Fruit fly (Drosophila melanogaster) whole organism, adult: ENCODE data around the gene mip130.
A peak's percentile ranks its signal among the peaks of the same experiment; 100 is the strongest.

Experiments used
- CG11617 ChIP-seq: fragments of 200-800 bp; sonication (Bioruptor generic); optimal IDR thresholded peaks from 2 replicates; lab custom pipeline; 2017; ENCODE audit warnings: mild to moderate bottlenecking, missing biosample characterization, missing genetic modification reagents, missing genetic modification characterization
- CG12768 ChIP-seq: fragments of 200-800 bp; sonication (Bioruptor generic); optimal IDR thresholded peaks from 2 replicates; lab custom pipeline; 2017; ENCODE audit warnings: missing biosample characterization, missing genetic modification characterization, mild to moderate bottlenecking, moderate library complexity, missing genetic modification reagents
- CG14711 ChIP-seq: fragments of 200-800 bp; sonication (Bioruptor generic); optimal IDR thresholded peaks from 2 replicates; lab custom pipeline; 2018; ENCODE audit warnings: missing biosample characterization, mild to moderate bottlenecking, missing genetic modification characterization, moderate library complexity
- CG1620 ChIP-seq: fragments of 200-800 bp; sonication (Bioruptor generic); optimal IDR thresholded peaks from 2 replicates; lab custom pipeline; 2016; ENCODE audit warnings: missing biosample characterization, missing genetic modification characterization
- CG33017 ChIP-seq: fragments of 200-800 bp; sonication (Bioruptor generic); optimal IDR thresholded peaks from 2 replicates; lab custom pipeline; 2018; ENCODE audit warnings: missing biosample characterization, mild to moderate bottlenecking, missing genetic modification characterization, moderate library complexity
- CG5204 ChIP-seq: fragments of 200-800 bp; sonication (Bioruptor generic); optimal IDR thresholded peaks from 2 replicates; lab custom pipeline; 2016; ENCODE audit warnings: missing biosample characterization, missing genetic modification characterization
- CG7045 ChIP-seq: fragments of 200-800 bp; sonication (Bioruptor generic); optimal IDR thresholded peaks from 2 replicates; lab custom pipeline; 2017; ENCODE audit warnings: missing biosample characterization, mild to moderate bottlenecking, missing genetic modification characterization
- CG7101 ChIP-seq: fragments of 200-800 bp; sonication (Bioruptor generic); optimal IDR thresholded peaks from 2 replicates; lab custom pipeline; 2018; ENCODE audit warnings: missing biosample characterization, mild to moderate bottlenecking, missing genetic modification characterization, moderate library complexity
- Clk ChIP-seq: fragments of 200-800 bp; sonication (Bioruptor generic); optimal IDR thresholded peaks from 2 replicates; lab custom pipeline; 2017; ENCODE audit warnings: missing biosample characterization, missing genetic modification characterization
- Crg-1 ChIP-seq: fragments of 200-800 bp; sonication (Bioruptor generic); optimal IDR thresholded peaks from 2 replicates; lab custom pipeline; 2016; ENCODE audit warnings: missing biosample characterization, missing genetic modification characterization
- Hr96 ChIP-seq: fragments of 200-800 bp; sonication (Bioruptor generic); optimal IDR thresholded peaks from 2 replicates; lab custom pipeline; 2016; ENCODE audit warnings: missing biosample characterization, missing genetic modification characterization
- Mnt ChIP-seq: fragments of 200-800 bp; sonication (Bioruptor generic); optimal IDR thresholded peaks from 2 replicates; lab custom pipeline; 2016; ENCODE audit warnings: missing biosample characterization, mild to moderate bottlenecking, missing genetic modification characterization
- bab1 ChIP-seq: fragments of 200-800 bp; sonication (Bioruptor generic); optimal IDR thresholded peaks from 3 replicates; lab custom pipeline; 2019; ENCODE audit warnings: missing biosample characterization, mild to moderate bottlenecking, missing genetic modification characterization, moderate library complexity
- cic ChIP-seq: fragments of 200-800 bp; sonication (Bioruptor generic); optimal IDR thresholded peaks from 2 replicates; lab custom pipeline; 2017; ENCODE audit warnings: missing biosample characterization, mild to moderate bottlenecking, missing genetic modification characterization, moderate library complexity
- cnc ChIP-seq, 2 experiments: fragments of >200 bp; optimal IDR thresholded peaks; 2 replicates each; lab custom pipeline; 2017
- kay ChIP-seq: fragments of 200-800 bp; sonication (Bioruptor generic); peaks from one replicate; lab custom pipeline; 2016; ENCODE audit warnings: missing biosample characterization, missing genetic modification characterization, borderline replicate concordance
- ovo ChIP-seq: fragments of 200-800 bp; sonication (Bioruptor generic); optimal IDR thresholded peaks from 2 replicates; lab custom pipeline; 2016; ENCODE audit warnings: missing biosample characterization, missing genetic modification characterization
- pad ChIP-seq: fragments of 200-800 bp; sonication (Bioruptor generic); optimal IDR thresholded peaks from 3 replicates; lab custom pipeline; 2017; ENCODE audit warnings: missing biosample characterization, missing genetic modification characterization, mild to moderate bottlenecking, moderate library complexity, missing genetic modification reagents
- tj ChIP-seq: fragments of 200-800 bp; sonication (Bioruptor generic); optimal IDR thresholded peaks from 3 replicates; lab custom pipeline; 2017; ENCODE audit warnings: missing biosample characterization, mild to moderate bottlenecking, missing genetic modification characterization, moderate library complexity
- toe ChIP-seq: fragments of 200-800 bp; sonication (Bioruptor generic); optimal IDR thresholded peaks from 2 replicates; lab custom pipeline; 2016; ENCODE audit warnings: missing biosample characterization, missing genetic modification characterization

Gene mip130

dm6 chrX:1952898-1953297 lies 44.9 kb downstream of the mip130 start:
- TF ChIP-seq Crg-1 (GFP tag; lab: Kevin White, UChicago) (peak; percentile 10), CG14711 (no peak), tj (GFP tag; lab: Kevin White, UChicago) (peak; percentile 10), pad (peak; percentile 52), bab1 (GFP tag; lab: Kevin White, UChicago) (peak; percentile 50), CG11617 (GFP tag; lab: Kevin White, UChicago) (no peak), CG7101 (tag; lab: Kevin White, UChicago) (peak; percentile 36), Clk (GFP tag; lab: Kevin White, UChicago) (no peak), CG1620 (GFP tag; lab: Kevin White, UChicago) (peak; percentile 83), CG12768 (GFP tag; lab: Kevin White, UChicago) (no peak), kay (GFP tag; lab: Kevin White, UChicago) (no peak), ovo (GFP tag; lab: Kevin White, UChicago) (peak; percentile 47), Hr96 (GFP tag; lab: Kevin White, UChicago) (peak; percentile 61), Mnt (GFP tag; lab: Kevin White, UChicago) (no peak)

- no peak for TF ChIP-seq Mnt (GFP tag; lab: Kevin White, UChicago)
Observed at dm6 chrX:1963192-1963590, 55.2 kb downstream of the mip130 start.

DNA sequence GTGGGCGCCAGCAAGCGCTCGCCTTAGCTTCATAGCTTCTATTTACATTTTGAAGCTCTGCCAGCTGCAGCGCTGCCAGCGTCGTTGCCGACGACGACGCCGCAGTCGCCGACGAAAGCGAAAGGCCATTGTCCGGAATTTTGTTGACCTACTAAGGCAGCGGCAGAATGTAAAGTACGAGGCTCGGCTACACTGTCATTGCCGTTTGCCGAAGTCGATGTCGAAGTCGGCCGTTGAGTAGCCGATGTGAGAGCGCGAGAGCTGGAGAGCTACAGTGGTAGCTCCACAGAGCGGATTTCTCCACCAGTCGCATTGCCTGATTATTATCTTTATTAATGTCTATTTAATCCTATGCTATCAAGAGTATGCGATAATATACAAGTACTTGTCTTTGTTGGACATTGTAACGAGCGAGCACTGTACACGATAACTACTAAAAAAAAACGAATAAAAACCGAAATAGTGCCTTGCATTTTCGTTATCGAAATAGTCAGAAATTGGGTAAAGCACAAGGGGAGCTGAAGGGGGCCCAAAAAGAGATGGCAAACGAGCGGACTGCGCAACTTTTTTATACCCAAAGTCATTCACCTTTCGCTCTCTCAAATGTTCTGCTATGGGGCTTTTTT lies 55.7 kb downstream of the mip130 start:
- TF ChIP-seq CG1620 (GFP tag; lab: Kevin White, UChicago) (peak; percentile 90), pad (peak; percentile 85), Clk (GFP tag; lab: Kevin White, UChicago) (peak; percentile 68), ovo (GFP tag; lab: Kevin White, UChicago) (peak; percentile 55), cnc (optimal IDR thresholded peaks at IDR 0.05; lab: Kevin White, UChicago) (no peak), kay (GFP tag; lab: Kevin White, UChicago) (no peak), CG33017 (peak; percentile 86), Crg-1 (GFP tag; lab: Kevin White, UChicago) (peak; percentile 82), CG11617 (GFP tag; lab: Kevin White, UChicago) (peak; percentile 86), toe (peak; percentile 81), bab1 (GFP tag; lab: Kevin White, UChicago) (peak; percentile 94), tj (GFP tag; lab: Kevin White, UChicago) (peak; percentile 91), CG7101 (tag; lab: Kevin White, UChicago) (peak; percentile 93), CG14711 (peak; percentile 88), CG7045 (GFP tag; lab: Kevin White, UChicago) (peak; percentile 80), CG12768 (GFP tag; lab: Kevin White, UChicago) (peak; percentile 91), Mnt (GFP tag; lab: Kevin White, UChicago) (peak; percentile 86), cic (GFP tag; lab: Kevin White, UChicago) (peak; percentile 18), CG5204 (GFP tag; lab: Kevin White, UChicago) (peak; percentile 77), Hr96 (GFP tag; lab: Kevin White, UChicago) (peak; percentile 95)

DNA sequence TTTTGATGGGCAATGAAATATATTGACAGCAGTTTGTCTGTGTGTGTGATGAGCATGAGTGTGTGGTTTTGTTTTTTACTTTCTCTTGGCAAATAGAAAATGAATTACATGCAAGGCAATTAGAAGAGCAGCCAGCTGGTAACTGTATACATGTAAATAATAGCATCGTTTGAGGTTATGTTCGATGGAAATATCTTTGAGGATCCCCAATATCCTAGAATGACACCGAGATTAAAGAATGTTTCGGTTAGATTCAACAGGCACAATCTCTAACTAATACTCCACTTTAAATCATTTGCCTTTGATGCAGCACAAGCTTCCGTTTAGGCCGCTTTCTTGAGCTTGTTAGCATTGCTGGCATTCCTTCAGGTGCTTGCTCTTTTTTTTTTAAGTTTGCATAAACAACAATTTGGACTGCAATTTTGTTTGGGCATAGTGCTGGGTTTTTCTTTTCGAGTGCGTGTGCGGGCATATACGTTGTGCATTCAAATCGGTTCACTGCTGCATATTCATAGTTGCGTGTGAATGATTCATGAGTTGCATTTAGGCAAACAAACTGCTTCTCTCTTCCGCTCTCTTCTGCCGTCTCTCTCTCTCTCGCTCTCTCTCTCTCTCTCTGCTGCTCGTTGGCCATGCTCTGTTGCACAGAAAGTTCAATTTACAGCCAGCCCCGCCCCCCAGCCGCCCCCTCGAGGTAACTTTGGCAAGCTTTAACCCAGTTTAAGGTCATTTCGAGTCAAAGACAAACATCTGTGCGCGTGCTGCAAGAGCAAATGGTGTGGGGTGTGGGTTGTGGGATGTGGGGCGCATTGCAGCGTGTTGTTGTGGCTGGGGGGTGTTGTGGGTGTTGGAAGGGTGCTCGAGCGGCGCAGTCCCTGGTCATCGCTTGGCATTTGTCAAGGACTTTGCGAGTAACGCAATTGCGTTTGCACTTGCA lies 56.6 kb downstream of the mip130 start:
- TF ChIP-seq CG11617 (GFP tag; lab: Kevin White, UChicago) (no peak), tj (GFP tag; lab: Kevin White, UChicago) (no peak), Crg-1 (GFP tag; lab: Kevin White, UChicago) (no peak), Mnt (GFP tag; lab: Kevin White, UChicago) (no peak), cnc (optimal IDR thresholded peaks at IDR 0.05; lab: Kevin White, UChicago) (no peak)

DNA sequence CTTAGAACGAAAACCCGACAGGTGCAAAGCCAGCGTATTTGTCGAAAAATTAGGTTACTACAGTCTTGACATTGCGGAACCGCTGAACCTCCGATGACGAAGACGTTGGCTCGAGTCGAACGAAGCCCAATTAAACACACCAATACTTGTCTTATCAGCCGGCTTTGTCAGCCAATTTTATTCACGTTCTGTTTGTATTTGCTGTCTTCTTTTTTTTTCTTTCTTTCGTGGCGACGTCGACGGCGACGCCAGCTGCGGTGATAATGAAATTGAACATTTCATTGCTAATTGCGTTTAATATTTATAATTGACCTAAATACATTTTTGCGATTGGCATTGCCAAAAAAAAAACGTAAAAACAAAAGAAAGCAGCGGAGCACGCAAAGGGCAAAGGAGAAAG lies 57.5 kb downstream of the mip130 start:
- no peak for TF ChIP-seq Clk (GFP tag; lab: Kevin White, UChicago)
- TF ChIP-seq tj (GFP tag; lab: Kevin White, UChicago), result peak; percentile 85

dm6 chrX:1965979-1966778 lies 58.1 kb downstream of the mip130 start:
- TF ChIP-seq cnc (optimal IDR thresholded peaks at IDR 0.05; lab: Kevin White, UChicago) (no peak), kay (GFP tag; lab: Kevin White, UChicago) (no peak), tj (GFP tag; lab: Kevin White, UChicago) (peak; percentile 99), CG12768 (GFP tag; lab: Kevin White, UChicago) (no peak), Clk (GFP tag; lab: Kevin White, UChicago) (no peak)
